Fruit fly (Drosophila melanogaster) whole organism, embryonic: Measurements from ENCODE around the gene PolG2.

Source experiments
- Abd-B ChIP-seq: fragments of 200-800 bp; sonication (Bioruptor generic); optimal IDR thresholded peaks from 2 replicates; lab custom pipeline; 2018; ENCODE audit warnings: missing biosample characterization, mild to moderate bottlenecking, missing genetic modification characterization, moderate library complexity
- Atf3 ChIP-seq: fragments of 200-800 bp; sonication (Bioruptor generic); optimal IDR thresholded peaks from 3 replicates; lab custom pipeline; 2016; ENCODE audit warnings: missing biosample characterization, missing genetic modification characterization
- CG12155 ChIP-seq: fragments of 200-800 bp; sonication (Bioruptor generic); optimal IDR thresholded peaks from 3 replicates; lab custom pipeline; 2016; ENCODE audit warnings: missing biosample characterization, missing genetic modification characterization
- CG14710 ChIP-seq: fragments of 200-800 bp; sonication (Bioruptor generic); optimal IDR thresholded peaks from 3 replicates; lab custom pipeline; 2019; ENCODE audit warnings: missing biosample characterization, mild to moderate bottlenecking, missing genetic modification characterization, moderate library complexity
- CG15514 ChIP-seq: fragments of 200-800 bp; sonication (Bioruptor generic); optimal IDR thresholded peaks from 3 replicates; lab custom pipeline; 2017; ENCODE audit warnings: missing biosample characterization, missing genetic modification characterization, mild to moderate bottlenecking, moderate library complexity, missing genetic modification reagents
- CG17186 ChIP-seq: fragments of 200-800 bp; sonication (Bioruptor generic); optimal IDR thresholded peaks from 3 replicates; lab custom pipeline; 2017; ENCODE audit warnings: missing biosample characterization, missing genetic modification reagents, missing genetic modification characterization
- CG17568 ChIP-seq: fragments of 200-800 bp; sonication (Bioruptor generic); optimal IDR thresholded peaks from 2 replicates; lab custom pipeline; 2018; ENCODE audit warnings: missing biosample characterization, mild to moderate bottlenecking, missing genetic modification characterization, moderate library complexity
- CG17912 ChIP-seq: fragments of 200-800 bp; sonication (Bioruptor generic); optimal IDR thresholded peaks from 2 replicates; lab custom pipeline; 2018; ENCODE audit warnings: missing biosample characterization, mild to moderate bottlenecking, missing genetic modification characterization
- CG2116 ChIP-seq: fragments of 200-800 bp; sonication (Bioruptor generic); optimal IDR thresholded peaks from 3 replicates; lab custom pipeline; 2018; ENCODE audit warnings: missing biosample characterization, mild to moderate bottlenecking, missing genetic modification characterization
- CG2120 ChIP-seq: fragments of 200-800 bp; sonication (Bioruptor generic); optimal IDR thresholded peaks from 3 replicates; lab custom pipeline; 2016; ENCODE audit warnings: missing biosample characterization, missing genetic modification characterization
- CG2712 ChIP-seq: fragments of 200-800 bp; optimal IDR thresholded peaks from 3 replicates; lab custom pipeline; 2019; ENCODE audit warnings: missing biosample characterization, mild to moderate bottlenecking, missing genetic modification characterization, moderate library complexity
- CG32767 ChIP-seq: fragments of 200-800 bp; sonication (Bioruptor generic); IDR thresholded peaks from 2 replicates; pipeline ENCODE4 v1.3.6; 2022; ENCODE audit warnings: missing biosample characterization, missing genetic modification characterization
- CG34224 ChIP-seq: fragments of 200-800 bp; sonication (Bioruptor generic); IDR thresholded peaks from 3 replicates; pipeline ENCODE4 v1.3.6; 2022; ENCODE audit warnings: missing biosample characterization, missing genetic modification characterization; ENCODE audit not compliant: partially characterized antibody
- CG3726 ChIP-seq: fragments of 200-800 bp; sonication (Bioruptor generic); IDR thresholded peaks from 3 replicates; pipeline ENCODE4, ENCODE4 v1.3.6; 2022; ENCODE audit warnings: missing biosample characterization, missing genetic modification characterization
- CG6791 ChIP-seq: fragments of 200-800 bp; sonication (Bioruptor generic); IDR thresholded peaks from 3 replicates; pipeline ENCODE4 v1.3.6; 2022; ENCODE audit warnings: missing biosample characterization, missing genetic modification characterization; ENCODE audit not compliant: partially characterized antibody
- CG7372 ChIP-seq: fragments of 200-800 bp; sonication (Bioruptor generic); IDR thresholded peaks from 2 replicates; pipeline ENCODE4 v1.3.6; 2022; ENCODE audit warnings: missing biosample characterization, missing genetic modification characterization
- CG9797 ChIP-seq: fragments of 200-800 bp; sonication (Bioruptor generic); optimal IDR thresholded peaks from 3 replicates; lab custom pipeline; 2018; ENCODE audit warnings: missing biosample characterization, mild to moderate bottlenecking, missing genetic modification characterization
- Dp ChIP-seq: fragments of 200-800 bp; sonication (Bioruptor generic); optimal IDR thresholded peaks from 2 replicates; lab custom pipeline; 2018; ENCODE audit warnings: missing biosample characterization, mild to moderate bottlenecking, missing genetic modification characterization, moderate library complexity
- Dref ChIP-seq: fragments of 200-800 bp; sonication (Bioruptor generic); IDR thresholded peaks from 2 replicates; pipeline ENCODE4 v1.3.6; 2022; ENCODE audit warnings: missing biosample characterization, missing genetic modification characterization
- E2f2 ChIP-seq: fragments of 200-800 bp; sonication (Bioruptor generic); IDR thresholded peaks from 2 replicates; pipeline ENCODE4 v1.3.6; 2022; ENCODE audit warnings: missing biosample characterization, missing genetic modification characterization
- Ets65A ChIP-seq: fragments of 200-800 bp; sonication (Bioruptor generic); peaks from one replicate; lab custom pipeline; 2016; ENCODE audit warnings: missing biosample characterization, missing genetic modification characterization
- Hmx ChIP-seq: fragments of 200-800 bp; sonication (Bioruptor generic); optimal IDR thresholded peaks from 2 replicates; lab custom pipeline; 2016; ENCODE audit warnings: missing biosample characterization, missing genetic modification characterization
- Hr51 ChIP-seq, 2 experiments: fragments of 200-800 bp; sonication (Bioruptor generic); optimal IDR thresholded peaks; 2 replicates in 1 of 2; 3 replicates in 1 of 2; lab custom pipeline; 2016 to 2018; ENCODE audit warnings: missing biosample characterization in 2 of 2, missing genetic modification characterization in 2 of 2, mild to moderate bottlenecking in 1 of 2, moderate library complexity in 1 of 2
- Lhr ChIP-seq: fragments of 200-800 bp; sonication (Bioruptor generic); optimal IDR thresholded peaks from 3 replicates; lab custom pipeline; 2017; ENCODE audit warnings: mild to moderate bottlenecking, missing biosample characterization, missing genetic modification reagents, missing genetic modification characterization
- MBD-R2 ChIP-seq: fragments of 200-800 bp; sonication (Bioruptor generic); IDR thresholded peaks from 2 replicates; pipeline ENCODE4 v1.3.6; 2022; ENCODE audit warnings: missing biosample characterization, missing genetic modification characterization
- NC2β ChIP-seq: fragments of 200-800 bp; sonication (Bioruptor generic); optimal IDR thresholded peaks from 2 replicates; lab custom pipeline; 2016; ENCODE audit warnings: missing biosample characterization, missing genetic modification characterization
- Nf-YC ChIP-seq: fragments of 200-800 bp; optimal IDR thresholded peaks from 3 replicates; lab custom pipeline; 2019; ENCODE audit warnings: missing biosample characterization, mild to moderate bottlenecking, missing genetic modification characterization, moderate library complexity
- Scr ChIP-seq: fragments of 200-800 bp; sonication (Bioruptor generic); IDR thresholded peaks from 2 replicates; pipeline ENCODE4 v1.3.6; 2022; ENCODE audit warnings: missing biosample characterization, missing genetic modification characterization; ENCODE audit not compliant: partially characterized antibody
- Side ChIP-seq: fragments of 200-800 bp; sonication (Bioruptor generic); optimal IDR thresholded peaks from 2 replicates; lab custom pipeline; 2016; ENCODE audit warnings: missing biosample characterization, missing genetic modification characterization
- Sox100B ChIP-seq: fragments of 200-800 bp; sonication (Bioruptor generic); optimal IDR thresholded peaks from 3 replicates; lab custom pipeline; 2018; ENCODE audit warnings: missing biosample characterization, mild to moderate bottlenecking, missing genetic modification characterization
- Sry-δ ChIP-seq: fragments of 200-800 bp; sonication (Bioruptor generic); optimal IDR thresholded peaks from 2 replicates; lab custom pipeline; 2016; ENCODE audit warnings: missing biosample characterization, missing genetic modification characterization
- Xbp1 ChIP-seq: fragments of 200-800 bp; sonication (Bioruptor generic); optimal IDR thresholded peaks from 3 replicates; lab custom pipeline; 2016; ENCODE audit warnings: missing biosample characterization, mild to moderate bottlenecking, missing genetic modification characterization
- YL-1 ChIP-seq: fragments of 200-800 bp; sonication (Bioruptor generic); optimal IDR thresholded peaks from 3 replicates; lab custom pipeline; 2017; ENCODE audit warnings: missing biosample characterization, mild to moderate bottlenecking, missing genetic modification characterization
- crol ChIP-seq: fragments of 200-800 bp; sonication (Bioruptor generic); IDR thresholded peaks from 2 replicates; pipeline ENCODE4 v1.3.6; 2022; ENCODE audit warnings: missing biosample characterization, missing genetic modification characterization
- en ChIP-seq: fragments of 200-800 bp; sonication (Bioruptor generic); optimal IDR thresholded peaks from 2 replicates; lab custom pipeline; 2016; ENCODE audit warnings: missing biosample characterization, missing genetic modification characterization
- ken ChIP-seq: fragments of 200-800 bp; sonication (Bioruptor generic); IDR thresholded peaks from 3 replicates; pipeline ENCODE4 v1.3.6; 2022; ENCODE audit warnings: missing biosample characterization, missing genetic modification characterization
- knrl ChIP-seq: fragments of 200-800 bp; sonication (Bioruptor generic); IDR thresholded peaks from 3 replicates; pipeline ENCODE4 v1.3.6; 2022; ENCODE audit warnings: missing biosample characterization, missing genetic modification characterization; ENCODE audit not compliant: partially characterized antibody
- onecut ChIP-seq: fragments of 200-800 bp; sonication (Bioruptor generic); IDR thresholded peaks from 2 replicates; pipeline ENCODE4 v1.3.6; 2022; ENCODE audit warnings: missing biosample characterization, missing genetic modification characterization
- phol ChIP-seq: fragments of 200-800 bp; sonication (Bioruptor generic); optimal IDR thresholded peaks from 3 replicates; lab custom pipeline; 2018; ENCODE audit warnings: missing biosample characterization, mild to moderate bottlenecking, missing genetic modification characterization, moderate library complexity
- pzg ChIP-seq: fragments of 200-800 bp; sonication (Bioruptor generic); optimal IDR thresholded peaks from 3 replicates; lab custom pipeline; 2018; ENCODE audit warnings: missing biosample characterization, mild to moderate bottlenecking, missing genetic modification characterization, moderate library complexity
- repo ChIP-seq: fragments of 200-800 bp; sonication (Bioruptor generic); optimal IDR thresholded peaks from 2 replicates; lab custom pipeline; 2016; ENCODE audit warnings: missing biosample characterization, missing genetic modification characterization
- stwl ChIP-seq: fragments of 200-800 bp; sonication (Bioruptor generic); optimal IDR thresholded peaks from 3 replicates; lab custom pipeline; 2018; ENCODE audit warnings: missing biosample characterization, mild to moderate bottlenecking, missing genetic modification characterization, moderate library complexity
- tna ChIP-seq: fragments of 200-800 bp; sonication (Bioruptor generic); IDR thresholded peaks from 2 replicates; pipeline ENCODE4 v1.3.6; 2022; ENCODE audit warnings: missing biosample characterization, missing genetic modification characterization; ENCODE audit not compliant: partially characterized antibody
- toy ChIP-seq: fragments of 200-800 bp; sonication (Bioruptor generic); IDR thresholded peaks from 2 replicates; pipeline ENCODE4 v1.3.6; 2022; ENCODE audit warnings: missing biosample characterization, missing genetic modification characterization
- trem ChIP-seq: fragments of 200-800 bp; optimal IDR thresholded peaks from 3 replicates; lab custom pipeline; 2019; ENCODE audit warnings: missing biosample characterization, mild to moderate bottlenecking, missing genetic modification characterization, moderate library complexity
- zen ChIP-seq: fragments of 200-800 bp; sonication (Bioruptor generic); optimal IDR thresholded peaks from 3 replicates; lab custom pipeline; 2018; ENCODE audit warnings: missing biosample characterization, mild to moderate bottlenecking, missing genetic modification characterization, moderate library complexity

Gene PolG2

dm6 chr2L:13820948-13821347, 12.0 kb downstream of the PolG2 start, which contains the start of gene b:
Gene b (plus strand): TSS chr2L:13821248.
- TF ChIP-seq Atf3 (GFP tag; lab: Kevin White, UChicago), result no peak
- TF ChIP-seq CG7372 (GFP tag; lab: Robert Waterston, UW), result no peak
- TF ChIP-seq ken (GFP tag; lab: Robert Waterston, UW), result no peak
- no peak for TF ChIP-seq Ets65A (GFP tag; lab: Kevin White, UChicago)
- TF ChIP-seq Hmx (GFP tag; lab: Kevin White, UChicago), result no peak
- no peak for TF ChIP-seq Sox100B (GFP tag; lab: Kevin White, UChicago)
- TF ChIP-seq knrl (GFP tag; lab: Robert Waterston, UW), result no peak
- no peak for TF ChIP-seq stwl (tag; lab: Kevin White, UChicago)
- no peak for TF ChIP-seq Nf-YC
- no peak for TF ChIP-seq CG3726 (GFP tag; lab: Robert Waterston, UW)
- TF ChIP-seq CG2712 (tag; lab: Kevin White, UChicago), result no peak
- no peak for TF ChIP-seq repo (GFP tag; lab: Kevin White, UChicago)
- TF ChIP-seq NC2β (GFP tag; lab: Kevin White, UChicago), result no peak
- TF ChIP-seq, all 482 proteins: peak for 0

dm6 chr2L:13820176-13820575, 12.7 kb downstream of the PolG2 start:
- TF ChIP-seq zen (no peak), crol (0 out of 2 replicates have a peak, but pooled peaks have one; percentile 20)

- TF ChIP-seq CG6791, result no peak
- TF ChIP-seq CG15514, result peak; percentile 61
- peak; percentile 96 for TF ChIP-seq pzg (GFP tag; lab: Kevin White, UChicago)
- peak; percentile 87 for TF ChIP-seq MBD-R2
- TF ChIP-seq Xbp1 (GFP tag; lab: Kevin White, UChicago), result no peak
- TF ChIP-seq Side (GFP tag; lab: Kevin White, UChicago), result no peak
- 0 out of 3 replicates have a peak, but pooled peaks have one; percentile 30 for TF ChIP-seq CG34224 (GFP tag; lab: Robert Waterston, UW)
- peak; percentile 95 for TF ChIP-seq CG9797 (GFP tag; lab: Kevin White, UChicago)
- peak; percentile 92 for TF ChIP-seq E2f2 (GFP tag; lab: Robert Waterston, UW)
- TF ChIP-seq en (GFP tag; lab: Kevin White, UChicago), result no peak
- TF ChIP-seq CG2116, result peak; percentile 38
- 0 out of 2 replicates have a peak, but pooled peaks have one; percentile 14 for TF ChIP-seq CG32767 (GFP tag; lab: Robert Waterston, UW)
- peak; percentile 73 for TF ChIP-seq trem (tag; lab: Kevin White, UChicago)
- no peak for TF ChIP-seq CG2120 (GFP tag; lab: Kevin White, UChicago)
- peak; percentile 79 for TF ChIP-seq stwl (tag; lab: Kevin White, UChicago)
- peak; percentile 10 for TF ChIP-seq Abd-B (GFP tag; lab: Kevin White, UChicago)
- peak; percentile 37 for TF ChIP-seq CG12155
- TF ChIP-seq Dref (GFP tag; lab: Robert Waterston, UW), result peak; percentile 54
- no peak for TF ChIP-seq onecut (GFP tag; lab: Robert Waterston, UW)
- no peak for TF ChIP-seq CG17568 (GFP tag; lab: Kevin White, UChicago)
- peak; percentile 46 for TF ChIP-seq phol (tag; lab: Kevin White, UChicago)
- no peak for TF ChIP-seq Hr51 (GFP tag; optimal IDR thresholded peaks at IDR 0.05; lab: Kevin White, UChicago)
- no peak for TF ChIP-seq tna (GFP tag; lab: Robert Waterston, UW)
- TF ChIP-seq Dp (GFP tag; lab: Kevin White, UChicago), result peak; percentile 94
- TF ChIP-seq Scr, result peak; percentile 27; the same call in 1 of the 2 replicates
- peak; percentile 22; the same call in 1 of the 3 replicates for TF ChIP-seq knrl (GFP tag; lab: Robert Waterston, UW)
- peak; percentile 60 for TF ChIP-seq CG14710
- TF ChIP-seq CG17912 (GFP tag; lab: Kevin White, UChicago), result peak; percentile 53
- peak; percentile 32 for TF ChIP-seq Sry-δ (GFP tag; lab: Kevin White, UChicago)
- peak; percentile 86 for TF ChIP-seq Lhr (GFP tag; lab: Kevin White, UChicago)
- TF ChIP-seq CG17186, result peak; percentile 9
- no peak for TF ChIP-seq toy (GFP tag; lab: Robert Waterston, UW)
- TF ChIP-seq YL-1, result peak; percentile 94
Observed at dm6 chr2L:13813604-13814178, 19.2 kb downstream of the PolG2 start, which contains the start of gene Sos. Gene Sos (plus strand): TSS chr2L:13813816.
